Worm (Caenorhabditis elegans): ENCODE measurements around the gene Y45F10A.7.

DNA sequence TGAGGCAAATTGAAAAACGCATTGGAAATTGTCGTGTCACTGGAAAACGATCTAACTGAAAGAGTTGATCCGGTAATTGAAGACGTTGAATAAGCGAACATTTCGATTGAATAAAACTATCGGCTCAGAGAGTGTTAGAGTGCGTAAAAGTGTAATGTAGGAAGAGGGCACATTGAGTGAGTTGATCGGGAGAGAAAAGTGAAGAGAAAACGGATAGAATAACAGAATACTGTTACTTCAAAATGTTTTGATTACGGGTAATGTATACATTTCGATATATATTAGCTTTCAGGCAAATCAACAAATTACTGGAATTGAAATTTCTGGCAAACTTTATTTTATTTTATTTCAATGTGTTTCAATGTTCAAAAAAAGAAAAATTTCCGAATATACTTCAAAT lies 37.7 kb upstream of the Y45F10A.7 start, which contains the start of gene uso-1:
- TF ChIP-seq dao-5 (tag; optimal IDR thresholded peaks at IDR 0.05) (no peak), W03F9.2 (tag; optimal IDR thresholded peaks at IDR 0.05) (no peak), him-1 (tag; optimal IDR thresholded peaks at IDR 0.05) (no peak)

Measured in whole organism, L4/young adult.